Fruit fly (Drosophila melanogaster) whole organism, embryonic: ENCODE results near the gene CG14868.

Experiments used
- Abd-B ChIP-seq: fragments of 200-800 bp; sonication (Bioruptor generic); optimal IDR thresholded peaks from 2 replicates; lab custom pipeline; 2018; ENCODE audit warnings: missing biosample characterization, mild to moderate bottlenecking, missing genetic modification characterization, moderate library complexity
- Bdp1 ChIP-seq: fragments of 200-800 bp; sonication (Bioruptor generic); optimal IDR thresholded peaks from 3 replicates; lab custom pipeline; 2016; ENCODE audit warnings: missing biosample characterization, missing genetic modification characterization
- CG10654 ChIP-seq: fragments of 200-800 bp; sonication (Bioruptor generic); optimal IDR thresholded peaks from 2 replicates; lab custom pipeline; 2016; ENCODE audit warnings: missing biosample characterization, missing genetic modification characterization
- CG11093 ChIP-seq: fragments of 200-800 bp; sonication (Bioruptor generic); IDR thresholded peaks from 3 replicates; pipeline ENCODE4 v1.3.6; 2022; ENCODE audit warnings: missing biosample characterization, missing genetic modification characterization
- CG11456 ChIP-seq: fragments of 200-800 bp; sonication (Bioruptor generic); IDR thresholded peaks from 3 replicates; pipeline ENCODE4 v1.3.6; 2022; ENCODE audit warnings: missing biosample characterization, missing genetic modification characterization
- CG11504 ChIP-seq: fragments of 200-800 bp; sonication (Bioruptor generic); optimal IDR thresholded peaks from 3 replicates; lab custom pipeline; 2019; ENCODE audit warnings: missing biosample characterization, mild to moderate bottlenecking, missing genetic modification characterization, moderate library complexity
- CG1602 ChIP-seq: fragments of 200-800 bp; sonication (Bioruptor generic); optimal IDR thresholded peaks from 3 replicates; lab custom pipeline; 2016; ENCODE audit warnings: missing biosample characterization, missing genetic modification characterization
- CG17612 ChIP-seq: fragments of 200-800 bp; sonication (Bioruptor generic); IDR thresholded peaks from 2 replicates; pipeline ENCODE4 v1.3.6; 2022; ENCODE audit warnings: missing biosample characterization, missing genetic modification characterization
- CG34224 ChIP-seq: fragments of 200-800 bp; sonication (Bioruptor generic); IDR thresholded peaks from 3 replicates; pipeline ENCODE4 v1.3.6; 2022; ENCODE audit warnings: missing biosample characterization, missing genetic modification characterization; ENCODE audit not compliant: partially characterized antibody
- CG4404 ChIP-seq: fragments of 200-800 bp; sonication (Bioruptor generic); IDR thresholded peaks from 2 replicates; pipeline ENCODE4 v1.3.6; 2022; ENCODE audit warnings: missing biosample characterization, missing genetic modification characterization
- CHES-1-like ChIP-seq: fragments of 200-800 bp; sonication (Bioruptor generic); optimal IDR thresholded peaks from 2 replicates; lab custom pipeline; 2016; ENCODE audit warnings: missing biosample characterization, missing genetic modification characterization
- D19B ChIP-seq: fragments of 200-800 bp; sonication (Bioruptor generic); optimal IDR thresholded peaks from 2 replicates; lab custom pipeline; 2017; ENCODE audit warnings: missing biosample characterization, mild to moderate bottlenecking, missing genetic modification characterization
- Dbx ChIP-seq: fragments of 200-800 bp; sonication (Bioruptor generic); IDR thresholded peaks from 3 replicates; pipeline ENCODE4 v1.3.6; 2022; ENCODE audit warnings: missing biosample characterization, missing genetic modification characterization
- ERR ChIP-seq: fragments of 200-800 bp; sonication (Bioruptor generic); optimal IDR thresholded peaks from 2 replicates; lab custom pipeline; 2016; ENCODE audit warnings: missing biosample characterization, missing genetic modification characterization
- H2.0 ChIP-seq: fragments of 200-800 bp; sonication (Bioruptor generic); IDR thresholded peaks from 2 replicates; pipeline ENCODE4 v1.3.6; 2022; ENCODE audit warnings: missing biosample characterization, missing genetic modification characterization
- Hmr ChIP-seq: fragments of 200-800 bp; sonication (Bioruptor generic); optimal IDR thresholded peaks from 3 replicates; lab custom pipeline; 2017; ENCODE audit warnings: mild to moderate bottlenecking, missing biosample characterization, missing genetic modification reagents, missing genetic modification characterization
- Lhr ChIP-seq: fragments of 200-800 bp; sonication (Bioruptor generic); optimal IDR thresholded peaks from 3 replicates; lab custom pipeline; 2017; ENCODE audit warnings: mild to moderate bottlenecking, missing biosample characterization, missing genetic modification reagents, missing genetic modification characterization
- Lim3 ChIP-seq: fragments of 200-800 bp; sonication (Bioruptor generic); IDR thresholded peaks from 2 replicates; pipeline ENCODE4 v1.3.6; 2022; ENCODE audit warnings: missing biosample characterization, missing genetic modification characterization
- MESR4 ChIP-seq: fragments of 200-800 bp; sonication (Bioruptor generic); optimal IDR thresholded peaks from 2 replicates; lab custom pipeline; 2018; ENCODE audit warnings: missing biosample characterization, mild to moderate bottlenecking, missing genetic modification characterization, moderate library complexity
- Nf-YB ChIP-seq: fragments of 200-800 bp; sonication (Bioruptor generic); optimal IDR thresholded peaks from 3 replicates; lab custom pipeline; 2019; ENCODE audit warnings: missing biosample characterization, mild to moderate bottlenecking, missing genetic modification characterization, moderate library complexity
- Nf-YC ChIP-seq: fragments of 200-800 bp; optimal IDR thresholded peaks from 3 replicates; lab custom pipeline; 2019; ENCODE audit warnings: missing biosample characterization, mild to moderate bottlenecking, missing genetic modification characterization, moderate library complexity
- Oaz ChIP-seq: fragments of 200-800 bp; sonication (Bioruptor generic); IDR thresholded peaks from 2 replicates; pipeline ENCODE4 v1.3.6; 2022; ENCODE audit warnings: missing biosample characterization, missing genetic modification characterization
- Optix ChIP-seq: fragments of 200-800 bp; sonication (Bioruptor generic); IDR thresholded peaks from 3 replicates; pipeline ENCODE4 v1.3.6; 2022; ENCODE audit warnings: missing biosample characterization, missing genetic modification characterization
- Rx ChIP-seq: fragments of 200-800 bp; sonication (Bioruptor generic); IDR thresholded peaks from 2 replicates; pipeline ENCODE4 v1.3.6; 2022; ENCODE audit warnings: missing biosample characterization, missing genetic modification characterization
- Side ChIP-seq: fragments of 200-800 bp; sonication (Bioruptor generic); optimal IDR thresholded peaks from 2 replicates; lab custom pipeline; 2016; ENCODE audit warnings: missing biosample characterization, missing genetic modification characterization
- Sox102F ChIP-seq: fragments of 200-800 bp; sonication (Bioruptor generic); optimal IDR thresholded peaks from 2 replicates; lab custom pipeline; 2018; ENCODE audit warnings: missing biosample characterization, mild to moderate bottlenecking, missing genetic modification characterization, moderate library complexity
- Sry-β ChIP-seq: fragments of 200-800 bp; sonication (Bioruptor generic); optimal IDR thresholded peaks from 2 replicates; lab custom pipeline; 2018; ENCODE audit warnings: missing biosample characterization, mild to moderate bottlenecking, missing genetic modification characterization, moderate library complexity
- Ssrp ChIP-seq: fragments of 200-800 bp; sonication (Bioruptor generic); optimal IDR thresholded peaks from 2 replicates; lab custom pipeline; 2018; ENCODE audit warnings: missing biosample characterization, mild to moderate bottlenecking, missing genetic modification characterization, moderate library complexity
- Vsx1 ChIP-seq: fragments of 200-800 bp; sonication (Bioruptor generic); optimal IDR thresholded peaks from 2 replicates; lab custom pipeline; 2017; ENCODE audit warnings: missing biosample characterization, mild to moderate bottlenecking, missing genetic modification characterization, missing genetic modification reagents
- Xrp1 ChIP-seq: fragments of 200-800 bp; sonication (Bioruptor generic); IDR thresholded peaks from 2 replicates; pipeline ENCODE4 v1.3.6; 2022; ENCODE audit warnings: missing biosample characterization, missing genetic modification characterization
- al ChIP-seq: fragments of 200-800 bp; sonication (Bioruptor generic); IDR thresholded peaks from 2 replicates; pipeline ENCODE4 v1.3.6; 2022; ENCODE audit warnings: missing biosample characterization, missing genetic modification characterization
- aop ChIP-seq: fragments of 200-800 bp; sonication (Bioruptor generic); IDR thresholded peaks from 2 replicates; pipeline ENCODE4 v1.3.6; 2022; ENCODE audit warnings: missing biosample characterization, missing genetic modification characterization
- cg ChIP-seq: fragments of 200-800 bp; sonication (Bioruptor generic); optimal IDR thresholded peaks from 3 replicates; lab custom pipeline; 2019; ENCODE audit warnings: missing biosample characterization, mild to moderate bottlenecking, missing genetic modification characterization, moderate library complexity
- chn ChIP-seq: fragments of 200-800 bp; sonication (Bioruptor generic); optimal IDR thresholded peaks from 2 replicates; lab custom pipeline; 2016; ENCODE audit warnings: missing biosample characterization, missing genetic modification characterization
- dan ChIP-seq: fragments of 200-800 bp; sonication (Bioruptor generic); IDR thresholded peaks from 2 replicates; pipeline ENCODE4 v1.3.6; 2022; ENCODE audit warnings: missing biosample characterization, missing genetic modification characterization
- eyg ChIP-seq: fragments of 200-800 bp; sonication (Bioruptor generic); optimal IDR thresholded peaks from 3 replicates; lab custom pipeline; 2016; ENCODE audit warnings: missing biosample characterization, missing genetic modification characterization
- fd96Cb ChIP-seq: fragments of 200-800 bp; sonication (Bioruptor generic); optimal IDR thresholded peaks from 2 replicates; lab custom pipeline; 2018; ENCODE audit warnings: missing biosample characterization, mild to moderate bottlenecking, missing genetic modification characterization, moderate library complexity
- gfzf ChIP-seq: fragments of 200-800 bp; sonication (Bioruptor generic); optimal IDR thresholded peaks from 2 replicates; lab custom pipeline; 2016; ENCODE audit warnings: missing biosample characterization, mild to moderate bottlenecking, missing genetic modification characterization, moderate library complexity
- hbn ChIP-seq: fragments of 200-800 bp; sonication (Bioruptor generic); IDR thresholded peaks from 2 replicates; pipeline ENCODE4 v1.3.6; 2022; ENCODE audit warnings: missing biosample characterization, missing genetic modification characterization; ENCODE audit not compliant: partially characterized antibody
- inv ChIP-seq: fragments of 200-800 bp; sonication (Bioruptor generic); IDR thresholded peaks from 2 replicates; pipeline ENCODE4 v1.3.6; 2022; ENCODE audit warnings: missing biosample characterization, missing genetic modification characterization; ENCODE audit not compliant: partially characterized antibody
- jumu ChIP-seq: fragments of 200-800 bp; sonication (Bioruptor generic); optimal IDR thresholded peaks from 3 replicates; lab custom pipeline; 2016; ENCODE audit warnings: missing biosample characterization, missing genetic modification characterization
- kay ChIP-seq: fragments of 200-800 bp; sonication (Bioruptor generic); optimal IDR thresholded peaks from 2 replicates; lab custom pipeline; 2016; ENCODE audit warnings: missing biosample characterization, missing genetic modification characterization
- nmo ChIP-seq: fragments of 200-800 bp; sonication (Bioruptor generic); optimal IDR thresholded peaks from 2 replicates; lab custom pipeline; 2018; ENCODE audit warnings: missing biosample characterization, mild to moderate bottlenecking, missing genetic modification characterization, moderate library complexity
- pfk ChIP-seq: fragments of 200-800 bp; sonication (Bioruptor generic); optimal IDR thresholded peaks from 2 replicates; lab custom pipeline; 2018; ENCODE audit warnings: missing biosample characterization, mild to moderate bottlenecking, missing genetic modification characterization, moderate library complexity
- sna ChIP-seq: fragments of 200-800 bp; sonication (Bioruptor generic); IDR thresholded peaks from 2 replicates; pipeline ENCODE4 v1.3.6; 2022; ENCODE audit warnings: missing biosample characterization, missing genetic modification characterization; ENCODE audit not compliant: partially characterized antibody
- tin ChIP-seq: fragments of 200-800 bp; sonication (Bioruptor generic); optimal IDR thresholded peaks from 3 replicates; lab custom pipeline; 2016; ENCODE audit warnings: missing biosample characterization, missing genetic modification characterization
- tio ChIP-seq: fragments of 200-800 bp; sonication (Bioruptor generic); optimal IDR thresholded peaks from 2 replicates; lab custom pipeline; 2017; ENCODE audit warnings: missing biosample characterization, missing genetic modification characterization, inconsistent platforms
- tll ChIP-seq, 2 experiments: fragments of 200-800 bp in 1 of 2; fragments of >200 bp in 1 of 2; sonication (Bioruptor generic) in 1 of 2; optimal IDR thresholded peaks; 2 replicates each; lab custom pipeline; 2017 to 2019; ENCODE audit warnings: missing biosample characterization in 2 of 2, missing genetic modification characterization in 2 of 2, mild to moderate bottlenecking in 1 of 2, moderate library complexity in 1 of 2
- vnd ChIP-seq: fragments of 200-800 bp; sonication (Bioruptor generic); IDR thresholded peaks from 3 replicates; pipeline ENCODE4 v1.3.6; 2022; ENCODE audit warnings: missing biosample characterization, missing genetic modification characterization; ENCODE audit not compliant: partially characterized antibody
- zfh2 ChIP-seq: fragments of 200-800 bp; sonication (Bioruptor generic); optimal IDR thresholded peaks from 2 replicates; lab custom pipeline; 2016; ENCODE audit warnings: missing biosample characterization, missing genetic modification characterization

CG14868 gene

DNA sequence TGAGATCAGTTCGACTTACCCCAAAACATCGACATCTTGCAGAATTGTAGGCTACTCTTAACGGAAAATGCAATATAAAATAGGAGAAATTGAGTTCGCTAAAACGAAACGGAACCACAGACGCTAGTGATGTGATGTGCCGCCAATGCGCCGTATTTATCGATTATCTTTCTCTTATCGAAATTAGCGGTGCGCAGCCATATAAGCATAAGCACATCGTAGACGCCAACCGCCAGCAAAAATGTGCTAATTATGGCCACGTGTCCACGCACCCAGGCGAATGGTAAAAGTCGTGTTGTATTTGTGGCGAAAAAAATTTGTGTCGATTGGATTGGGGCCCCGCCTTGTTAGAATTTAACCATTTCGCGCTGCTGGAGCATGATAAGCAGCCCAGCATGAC is 36.8 kb downstream of the CG14868 start, which contains the start of the genes Fkbp39 and Cyfip (continued):
- TF ChIP-seq Lim3 (GFP tag; lab: Robert Waterston, UW): no peak
- TF ChIP-seq zfh2: peak; percentile 76
- TF ChIP-seq D19B (GFP tag; lab: Kevin White, UChicago): no peak
- TF ChIP-seq Bdp1: peak; percentile 19
- peak; percentile 87 for TF ChIP-seq jumu (GFP tag; lab: Kevin White, UChicago)
- TF ChIP-seq CG11504 (tag; lab: Kevin White, UChicago): no peak
- peak; percentile 94 for TF ChIP-seq Lhr (GFP tag; lab: Kevin White, UChicago)
- TF ChIP-seq tin (GFP tag; lab: Kevin White, UChicago): peak; percentile 40
- TF ChIP-seq cg (GFP tag; lab: Kevin White, UChicago): peak; percentile 47
- TF ChIP-seq Rx (GFP tag; lab: Robert Waterston, UW): no peak
- peak; percentile 94 for TF ChIP-seq MESR4
- TF ChIP-seq ERR (GFP tag; lab: Kevin White, UChicago): peak; percentile 62
- peak; percentile 15 for TF ChIP-seq pfk (GFP tag; lab: Kevin White, UChicago)
- TF ChIP-seq fd96Cb (tag; lab: Kevin White, UChicago): no peak
- peak; percentile 8 for TF ChIP-seq chn (GFP tag; lab: Kevin White, UChicago)
- no peak for TF ChIP-seq tio (GFP tag; lab: Kevin White, UChicago)
- TF ChIP-seq Vsx1 (GFP tag; lab: Kevin White, UChicago): no peak
- TF ChIP-seq Sox102F (GFP tag; lab: Kevin White, UChicago): no peak
- TF ChIP-seq eyg (GFP tag; lab: Kevin White, UChicago): no peak
- 0 out of 2 replicates have a peak, but pooled peaks have one; percentile 19 for TF ChIP-seq al
- TF ChIP-seq CG11093 (GFP tag; lab: Robert Waterston, UW): no peak
- peak; percentile 82 for TF ChIP-seq CG34224 (GFP tag; lab: Robert Waterston, UW)
- peak; percentile 76 for TF ChIP-seq nmo
- peak; percentile 67 for TF ChIP-seq Side (GFP tag; lab: Kevin White, UChicago)
- no peak for TF ChIP-seq Ssrp (tag; lab: Kevin White, UChicago)
- peak; percentile 54; the same call in 1 of the 2 replicates for TF ChIP-seq sna (GFP tag; lab: Robert Waterston, UW)
- peak; percentile 92 for TF ChIP-seq CHES-1-like
- TF ChIP-seq Nf-YB (GFP tag; lab: Kevin White, UChicago): peak; percentile 48
- TF ChIP-seq H2.0 (GFP tag; lab: Robert Waterston, UW): no peak
- no peak for TF ChIP-seq aop (GFP tag; lab: Robert Waterston, UW)
- TF ChIP-seq CG11456 (GFP tag; lab: Robert Waterston, UW): peak; percentile 62; the same call in 1 of the 3 replicates
- no peak for TF ChIP-seq Oaz
- TF ChIP-seq Optix (GFP tag; lab: Robert Waterston, UW): peak; percentile 55; the same call in 1 of the 3 replicates
- TF ChIP-seq Dbx: peak; percentile 80
- TF ChIP-seq Hmr (GFP tag; lab: Kevin White, UChicago): peak; percentile 78
- no peak for TF ChIP-seq dan (GFP tag; lab: Robert Waterston, UW)
- peak in 1 of 2 experiments; percentile 11 for TF ChIP-seq tll (GFP tag; optimal IDR thresholded peaks at IDR 0.05; lab: Kevin White, UChicago)
- no peak for TF ChIP-seq CG4404 (GFP tag; lab: Robert Waterston, UW)
- TF ChIP-seq CG17612 (GFP tag; lab: Robert Waterston, UW): no peak
- TF ChIP-seq gfzf: peak; percentile 98
- TF ChIP-seq Xrp1 (GFP tag; lab: Robert Waterston, UW): 0 out of 2 replicates have a peak, but pooled peaks have one; percentile 27
- no peak for TF ChIP-seq kay (GFP tag; lab: Kevin White, UChicago)
- TF ChIP-seq vnd (GFP tag; lab: Robert Waterston, UW): peak; percentile 44; the same call in 1 of the 3 replicates
- TF ChIP-seq inv (GFP tag; lab: Robert Waterston, UW): peak; percentile 59
- TF ChIP-seq hbn (GFP tag; lab: Robert Waterston, UW): peak; percentile 65
- TF ChIP-seq CG1602: no peak
- TF ChIP-seq Sry-β (GFP tag; lab: Kevin White, UChicago): no peak
- peak; percentile 10 for TF ChIP-seq CG10654 (GFP tag; lab: Kevin White, UChicago)
- TF ChIP-seq Abd-B (GFP tag; lab: Kevin White, UChicago): peak; percentile 48
- TF ChIP-seq Nf-YC (tag; lab: Kevin White, UChicago): no peak
